Fruit fly (Drosophila melanogaster) whole organism, wandering third instar larva: ENCODE data around the gene CaMKI.

Experiments used
- CrebA ChIP-seq: fragments of 200-800 bp; sonication (Bioruptor generic); optimal IDR thresholded peaks from 2 replicates; lab custom pipeline; 2016; ENCODE audit warnings: missing biosample characterization, mild to moderate bottlenecking, missing genetic modification characterization, borderline replicate concordance
- Hr78 ChIP-seq: fragments of >200 bp; optimal IDR thresholded peaks from 2 replicates; lab custom pipeline; 2017; ENCODE audit warnings: missing biosample characterization, missing genetic modification characterization
- N ChIP-seq: fragments of >200 bp; optimal IDR thresholded peaks from 2 replicates; lab custom pipeline; 2018; ENCODE audit warnings: missing biosample characterization, missing external identifiers, missing genetic modification characterization
- jim ChIP-seq: fragments of 175-275, 200-325 bp; sonication (Bioruptor generic); optimal IDR thresholded peaks from 2 replicates; lab custom pipeline; 2016; ENCODE audit warnings: missing biosample characterization, mild to moderate bottlenecking, missing genetic modification characterization
- psq ChIP-seq: fragments of 200-800 bp; sonication (Bioruptor generic); optimal IDR thresholded peaks from 3 replicates; lab custom pipeline; 2017; ENCODE audit warnings: missing biosample characterization, mild to moderate bottlenecking, missing genetic modification characterization, moderate library complexity

DNA sequence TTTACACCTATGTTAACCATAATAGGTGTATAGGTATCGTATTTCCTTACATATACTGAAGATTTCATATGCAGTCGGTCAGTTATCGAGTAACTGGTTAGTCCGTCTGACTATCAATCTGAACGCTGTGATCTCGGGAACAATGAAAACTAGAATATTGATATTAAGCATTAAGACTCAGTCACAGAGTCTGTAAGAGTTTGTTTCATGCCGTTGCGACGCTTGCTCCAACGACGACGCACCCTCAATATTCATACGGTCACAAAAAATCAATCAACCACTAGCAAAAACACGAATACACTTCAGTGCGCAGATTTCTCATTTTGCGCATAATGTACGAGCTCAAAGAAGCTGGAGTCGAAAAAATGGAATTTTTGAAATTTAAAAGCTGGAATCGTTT is 22.7 kb downstream of the CaMKI start:
- TF ChIP-seq Hr78 (GFP tag; lab: Kevin White, UChicago) (no peak), jim (no peak), N (GFP tag; lab: Kevin White, UChicago) (no peak), psq (no peak), CrebA (no peak)
